Worm (Caenorhabditis elegans): ENCODE results near the gene asp-2.

asp-2 gene

ce11 chrV:9165073-9165699 is 37.7 kb upstream of the asp-2 start, which contains the start of gene col-10:
Gene col-10 (minus strand): TSS chrV:9165307.
- TF ChIP-seq klf-2 (GFP tag; conservative IDR thresholded peaks at IDR 0.05): no peak
- TF ChIP-seq T22C8.4 (GFP tag; IDR thresholded peaks at IDR 0.05): no peak
- TF ChIP-seq med-1 (GFP tag; optimal IDR thresholded peaks at IDR 0.05; ENCODE audit: insufficient read depth): no peak
- TF ChIP-seq tab-1 (GFP tag; IDR thresholded peaks at IDR 0.05): no peak
- no peak for TF ChIP-seq cog-1 (tag; optimal IDR thresholded peaks at IDR 0.05)
- TF ChIP-seq ztf-23 (GFP tag; IDR thresholded peaks at IDR 0.05): no peak
- TF ChIP-seq flt-1 (GFP tag; IDR thresholded peaks at IDR 0.05): no peak
- TF ChIP-seq ref-1 (GFP tag; conservative IDR thresholded peaks at IDR 0.05): no peak

ce11 chrV:9166306-9166705 is 36.6 kb upstream of the asp-2 start:
- TF ChIP-seq T22C8.4 (GFP tag; IDR thresholded peaks at IDR 0.05) (no peak), klf-2 (GFP tag; conservative IDR thresholded peaks at IDR 0.05) (no peak), ref-1 (GFP tag; conservative IDR thresholded peaks at IDR 0.05) (no peak), tab-1 (GFP tag; IDR thresholded peaks at IDR 0.05) (no peak), cog-1 (tag; optimal IDR thresholded peaks at IDR 0.05) (no peak), med-1 (GFP tag; optimal IDR thresholded peaks at IDR 0.05; ENCODE audit: insufficient read depth) (no peak), ztf-23 (GFP tag; IDR thresholded peaks at IDR 0.05) (no peak), flt-1 (GFP tag; IDR thresholded peaks at IDR 0.05) (no peak), ztf-29 (GFP tag; IDR thresholded peaks at IDR 0.05) (no peak)

- no peak for TF ChIP-seq flt-1 (GFP tag; IDR thresholded peaks at IDR 0.05)
- no peak for TF ChIP-seq tab-1 (GFP tag; IDR thresholded peaks at IDR 0.05)
- no peak for TF ChIP-seq ztf-29 (GFP tag; IDR thresholded peaks at IDR 0.05)
- no peak for TF ChIP-seq ztf-23 (GFP tag; IDR thresholded peaks at IDR 0.05)
- TF ChIP-seq T22C8.4 (GFP tag; IDR thresholded peaks at IDR 0.05): no peak
- TF ChIP-seq med-1 (GFP tag; optimal IDR thresholded peaks at IDR 0.05; ENCODE audit: insufficient read depth): no peak
- TF ChIP-seq klf-2 (GFP tag; conservative IDR thresholded peaks at IDR 0.05): no peak
- TF ChIP-seq cog-1 (tag; optimal IDR thresholded peaks at IDR 0.05): no peak
- no peak for TF ChIP-seq ref-1 (GFP tag; conservative IDR thresholded peaks at IDR 0.05)
Measured at ce11 chrV:9168089-9168488, 34.8 kb upstream of the asp-2 start, which contains the start of gene B0222.11. Gene B0222.11 (minus strand): TSS chrV:9168189.

- no peak for TF ChIP-seq flt-1 (GFP tag; IDR thresholded peaks at IDR 0.05)
- no peak for TF ChIP-seq klf-2 (GFP tag; conservative IDR thresholded peaks at IDR 0.05)
- no peak for TF ChIP-seq cog-1 (tag; optimal IDR thresholded peaks at IDR 0.05)
- TF ChIP-seq ztf-29 (GFP tag; IDR thresholded peaks at IDR 0.05): no peak
Measured at ce11 chrV:9172989-9173388, 29.9 kb upstream of the asp-2 start, which contains the start of gene gad-3. Gene gad-3 (minus strand): TSS chrV:9173005.

ce11 chrV:9173789-9174188 is 29.1 kb upstream of the asp-2 start, which contains the start of gene pqn-16:
Gene pqn-16 (plus strand): TSS chrV:9174089.
- TF ChIP-seq T22C8.4 (GFP tag; IDR thresholded peaks at IDR 0.05): no peak

ce11 chrV:9175218-9175837 is 27.5 kb upstream of the asp-2 start, which contains the start of gene spas-1:
Gene spas-1 (plus strand): TSS chrV:9175789.
- TF ChIP-seq cog-1 (tag; optimal IDR thresholded peaks at IDR 0.05) (peak; percentile 68), flt-1 (GFP tag; IDR thresholded peaks at IDR 0.05) (no peak; the same call in 1 of the 2 replicates), ref-1 (GFP tag; conservative IDR thresholded peaks at IDR 0.05) (no peak), tab-1 (GFP tag; IDR thresholded peaks at IDR 0.05) (peak; percentile 78), ztf-23 (GFP tag; IDR thresholded peaks at IDR 0.05) (peak; percentile 72; the same call in 1 of the 2 replicates), klf-2 (GFP tag; conservative IDR thresholded peaks at IDR 0.05) (no peak), T22C8.4 (GFP tag; IDR thresholded peaks at IDR 0.05) (peak; percentile 78), med-1 (GFP tag; optimal IDR thresholded peaks at IDR 0.05; ENCODE audit: insufficient read depth) (peak; percentile 6), ztf-29 (GFP tag; IDR thresholded peaks at IDR 0.05) (no peak)

- TF ChIP-seq T22C8.4 (GFP tag; IDR thresholded peaks at IDR 0.05) (no peak), ztf-23 (GFP tag; IDR thresholded peaks at IDR 0.05) (no peak), tab-1 (GFP tag; IDR thresholded peaks at IDR 0.05) (no peak), ref-1 (GFP tag; conservative IDR thresholded peaks at IDR 0.05) (no peak), flt-1 (GFP tag; IDR thresholded peaks at IDR 0.05) (no peak), klf-2 (GFP tag; conservative IDR thresholded peaks at IDR 0.05) (no peak), med-1 (GFP tag; optimal IDR thresholded peaks at IDR 0.05; ENCODE audit: insufficient read depth) (no peak), ztf-29 (GFP tag; IDR thresholded peaks at IDR 0.05) (no peak), cog-1 (tag; optimal IDR thresholded peaks at IDR 0.05) (no peak)
Measured at ce11 chrV:9181669-9182250, 21.1 kb upstream of the asp-2 start, which contains the start of gene ptr-1. Gene ptr-1 (minus strand): TSS chrV:9181719.

ce11 chrV:9183718-9184441 is 19.0 kb upstream of the asp-2 start:
- TF ChIP-seq med-1 (GFP tag; optimal IDR thresholded peaks at IDR 0.05; ENCODE audit: insufficient read depth): no peak
- no peak for TF ChIP-seq tab-1 (GFP tag; IDR thresholded peaks at IDR 0.05)
- TF ChIP-seq ztf-23 (GFP tag; IDR thresholded peaks at IDR 0.05): no peak
- no peak for TF ChIP-seq cog-1 (tag; optimal IDR thresholded peaks at IDR 0.05)
- TF ChIP-seq ztf-29 (GFP tag; IDR thresholded peaks at IDR 0.05): no peak
- TF ChIP-seq klf-2 (GFP tag; conservative IDR thresholded peaks at IDR 0.05): no peak
- no peak for TF ChIP-seq T22C8.4 (GFP tag; IDR thresholded peaks at IDR 0.05)
- no peak for TF ChIP-seq flt-1 (GFP tag; IDR thresholded peaks at IDR 0.05)
- no peak for TF ChIP-seq ref-1 (GFP tag; conservative IDR thresholded peaks at IDR 0.05)

ce11 chrV:9186028-9186427 is 16.8 kb upstream of the asp-2 start:
- TF ChIP-seq klf-2 (GFP tag; conservative IDR thresholded peaks at IDR 0.05): no peak
- TF ChIP-seq ztf-29 (GFP tag; IDR thresholded peaks at IDR 0.05): no peak
- TF ChIP-seq med-1 (GFP tag; optimal IDR thresholded peaks at IDR 0.05; ENCODE audit: insufficient read depth): no peak
- no peak for TF ChIP-seq ref-1 (GFP tag; conservative IDR thresholded peaks at IDR 0.05)
- no peak for TF ChIP-seq flt-1 (GFP tag; IDR thresholded peaks at IDR 0.05)
- no peak for TF ChIP-seq T22C8.4 (GFP tag; IDR thresholded peaks at IDR 0.05)
- TF ChIP-seq cog-1 (tag; optimal IDR thresholded peaks at IDR 0.05): no peak
- no peak for TF ChIP-seq ztf-23 (GFP tag; IDR thresholded peaks at IDR 0.05)
- no peak for TF ChIP-seq tab-1 (GFP tag; IDR thresholded peaks at IDR 0.05)

Data from whole organism, midembryonic.